Worm (Caenorhabditis elegans) whole organism, young adult: ENCODE results near the gene Y57G11C.33.

Experiments
- B0035.1 ChIP-seq: sonication (generic microtip); optimal IDR thresholded peaks from 2 replicates; lab custom pipeline; 2016; ENCODE audit warnings: missing genetic modification characterization, mild to moderate bottlenecking, missing compliant biosample characterization, missing genotype, missing genetic modification reagents
- B0261.1 ChIP-seq: sonication (generic microtip); optimal IDR thresholded peaks from 2 replicates; lab custom pipeline; 2016; ENCODE audit warnings: mild to moderate bottlenecking, missing genetic modification characterization, moderate library complexity, missing compliant biosample characterization
- B0336.3 ChIP-seq: fragments of 200-800 bp; sonication (Bioruptor generic); IDR thresholded peaks from 2 replicates; pipeline ENCODE4 v1.3.6; 2022; ENCODE audit warnings: missing genetic modification characterization, missing compliant biosample characterization
- D2030.7 ChIP-seq: fragments of 200-800 bp; sonication (Bioruptor generic); IDR thresholded peaks from 2 replicates; pipeline ENCODE4 v1.3.6; 2022; ENCODE audit warnings: missing genetic modification reagents, missing genetic modification characterization, missing compliant biosample characterization
- F10E7.11 ChIP-seq: sonication (generic microtip); optimal IDR thresholded peaks from 2 replicates; lab custom pipeline; 2017; ENCODE audit warnings: mild to moderate bottlenecking, missing genetic modification characterization, moderate library complexity, missing compliant biosample characterization
- F22D6.2 ChIP-seq: sonication (generic microtip); optimal IDR thresholded peaks from 2 replicates; lab custom pipeline; 2016; ENCODE audit warnings: mild to moderate bottlenecking, missing genetic modification characterization, missing compliant biosample characterization
- F49E8.2 ChIP-seq: sonication (generic microtip); optimal IDR thresholded peaks from 3 replicates; lab custom pipeline; 2017; ENCODE audit warnings: missing genetic modification characterization, mild to moderate bottlenecking, missing compliant biosample characterization, antibody characterized with exemption, moderate library complexity; ENCODE audit not compliant: insufficient read depth
- F57C9.4 ChIP-seq: sonication (generic microtip); optimal IDR thresholded peaks from 2 replicates; lab custom pipeline; 2017; ENCODE audit warnings: mild to moderate bottlenecking, missing genetic modification characterization, missing compliant biosample characterization
- Y67H2A.10 ChIP-seq: fragments of 200-800 bp; sonication (Bioruptor generic); conservative IDR thresholded peaks from 2 replicates; pipeline ENCODE4 v1.3.6; 2022; ENCODE audit warnings: missing genetic modification reagents, missing genetic modification characterization, missing compliant biosample characterization
- ama-1 ChIP-seq, 3 experiments: fragments of 150-350 bp in 1 of 3; sonication (generic microtip) in 2 of 3; optimal IDR thresholded peaks; 2 replicates each; lab custom pipeline; 2014 to 2018; ENCODE audit warnings: missing biosample characterization in 2 of 3, missing genetic modification characterization in 2 of 3, missing genetic modification reagents in 2 of 3
- aptf-2 ChIP-seq: fragments of 200-800 bp; sonication (Bioruptor generic); conservative IDR thresholded peaks from 2 replicates; pipeline ENCODE4 v1.3.6; 2022; ENCODE audit warnings: missing genetic modification reagents, missing genetic modification characterization, missing compliant biosample characterization
- attf-5 ChIP-seq: fragments of 200-800 bp; sonication (Bioruptor generic); optimal IDR thresholded peaks from 2 replicates; lab custom pipeline; 2018; ENCODE audit warnings: mild to moderate bottlenecking, missing genetic modification characterization, missing compliant biosample characterization
- attf-6 ChIP-seq: fragments of 200-800 bp; sonication (Bioruptor generic); IDR thresholded peaks from 2 replicates; pipeline ENCODE4 v1.3.6; 2022; ENCODE audit warnings: missing genetic modification reagents, missing genetic modification characterization, missing compliant biosample characterization
- ccch-3 ChIP-seq: fragments of 200-800 bp; sonication (Bioruptor generic); optimal IDR thresholded peaks from 2 replicates; lab custom pipeline; 2018; ENCODE audit warnings: mild to moderate bottlenecking, missing genetic modification characterization, missing compliant biosample characterization
- cebp-1 ChIP-seq, 2 experiments: fragments of 200-800 bp in 1 of 2; sonication (Bioruptor generic) in 1 of 2; sonication (generic microtip) in 1 of 2; IDR thresholded peaks in 1 of 2; optimal IDR thresholded peaks in 1 of 2; 2 replicates each; pipeline versions ENCODE4 v1.3.6 to Lab custom; 2017 to 2022; ENCODE audit warnings: missing compliant biosample characterization in 2 of 2, missing genetic modification characterization in 2 of 2, mild to moderate bottlenecking in 1 of 2, missing genetic modification reagents in 1 of 2, moderate library complexity in 1 of 2
- cebp-2 ChIP-seq: fragments of 200-800 bp; sonication (Bioruptor generic); IDR thresholded peaks from 2 replicates; pipeline ENCODE4 v1.3.6; 2022; ENCODE audit warnings: missing genetic modification characterization, missing compliant biosample characterization
- ceh-100 ChIP-seq: fragments of 200-800 bp; sonication (Bioruptor generic); IDR thresholded peaks from 2 replicates; pipeline ENCODE4 v1.3.6; 2022; ENCODE audit warnings: missing genetic modification reagents, missing genetic modification characterization, missing compliant biosample characterization
- die-1 ChIP-seq: sonication (generic microtip); optimal IDR thresholded peaks from 2 replicates; lab custom pipeline; 2016; ENCODE audit warnings: missing genotype, mild to moderate bottlenecking, missing genetic modification characterization, missing compliant biosample characterization
- dpff-1 ChIP-seq: sonication (generic microtip); optimal IDR thresholded peaks from 2 replicates; lab custom pipeline; 2017; ENCODE audit warnings: mild to moderate bottlenecking, missing genetic modification characterization, missing compliant biosample characterization
- dpl-1 ChIP-seq: fragments of 150-350 bp; optimal IDR thresholded peaks from 2 replicates; lab custom pipeline; 2014; ENCODE audit warnings: missing biosample characterization, missing genetic modification reagents, missing genetic modification characterization
- egl-18 ChIP-seq: fragments of 200-800 bp; sonication (Bioruptor generic); IDR thresholded peaks from 2 replicates; pipeline ENCODE4 v1.3.6; 2022; ENCODE audit warnings: missing genetic modification reagents, missing genetic modification characterization, missing compliant biosample characterization
- egrh-3 ChIP-seq: fragments of 200-800 bp; sonication (Bioruptor generic); IDR thresholded peaks from 2 replicates; pipeline ENCODE4 v1.3.6; 2022; ENCODE audit warnings: missing genetic modification reagents, missing genetic modification characterization, missing compliant biosample characterization
- ets-4 ChIP-seq: fragments of 200-800 bp; sonication (Bioruptor generic); optimal IDR thresholded peaks from 2 replicates; lab custom pipeline; 2018; ENCODE audit warnings: mild to moderate bottlenecking, missing genetic modification characterization, missing compliant biosample characterization
- fkh-3 ChIP-seq: sonication (generic microtip); optimal IDR thresholded peaks from 2 replicates; lab custom pipeline; 2016; ENCODE audit warnings: mild to moderate bottlenecking, missing genetic modification characterization, missing compliant biosample characterization
- him-1 ChIP-seq: sonication (generic microtip); optimal IDR thresholded peaks from 2 replicates; lab custom pipeline; 2016; ENCODE audit warnings: missing genotype, missing genetic modification reagents, missing genetic modification characterization, missing compliant biosample characterization
- hlh-12 ChIP-seq: sonication (generic microtip); optimal IDR thresholded peaks from 2 replicates; lab custom pipeline; 2016; ENCODE audit warnings: missing genetic modification characterization, missing compliant biosample characterization
- hlh-26 ChIP-seq: fragments of 200-800 bp; sonication (Bioruptor generic); conservative IDR thresholded peaks from 2 replicates; pipeline ENCODE4 v1.3.6; 2022; ENCODE audit warnings: missing genetic modification reagents, missing genetic modification characterization, missing compliant biosample characterization
- lin-26 ChIP-seq: fragments of 200-800 bp; sonication (Bioruptor generic); IDR thresholded peaks from 2 replicates; pipeline ENCODE4 v1.3.6; 2022; ENCODE audit warnings: missing genetic modification reagents, missing genetic modification characterization, missing compliant biosample characterization
- lsl-1 ChIP-seq: fragments of 200-800 bp; sonication (Bioruptor generic); optimal IDR thresholded peaks from 2 replicates; lab custom pipeline; 2018; ENCODE audit warnings: mild to moderate bottlenecking, missing genetic modification characterization, moderate library complexity, missing compliant biosample characterization
- lsy-27 ChIP-seq: sonication (generic microtip); optimal IDR thresholded peaks from 2 replicates; lab custom pipeline; 2017; ENCODE audit warnings: missing genetic modification characterization, mild to moderate bottlenecking, missing compliant biosample characterization, antibody characterized with exemption, missing genotype, borderline replicate concordance; ENCODE audit not compliant: insufficient read depth
- madf-6 ChIP-seq: fragments of 200-800 bp; sonication (Bioruptor generic); IDR thresholded peaks from 2 replicates; pipeline ENCODE4 v1.3.6; 2022; ENCODE audit warnings: missing genetic modification reagents, missing genetic modification characterization, missing compliant biosample characterization
- madf-8 ChIP-seq: fragments of 200-800 bp; sonication (Bioruptor generic); conservative IDR thresholded peaks from 2 replicates; pipeline ENCODE4 v1.3.6; 2022; ENCODE audit warnings: missing genetic modification reagents, missing genetic modification characterization, missing compliant biosample characterization
- mcd-1 ChIP-seq: fragments of 200-800 bp; sonication (Bioruptor generic); IDR thresholded peaks from 2 replicates; pipeline ENCODE4 v1.3.6; 2022; ENCODE audit warnings: missing genetic modification reagents, missing genetic modification characterization, missing compliant biosample characterization
- mel-28 ChIP-seq: sonication (generic microtip); optimal IDR thresholded peaks from 2 replicates; lab custom pipeline; 2016; ENCODE audit warnings: borderline replicate concordance, mild to moderate bottlenecking, missing genetic modification characterization, missing compliant biosample characterization
- mes-4 ChIP-seq: sonication (generic microtip); optimal IDR thresholded peaks from 2 replicates; lab custom pipeline; 2016; ENCODE audit warnings: missing genotype, missing genetic modification characterization, missing compliant biosample characterization
- mxl-1 ChIP-seq: sonication (generic microtip); optimal IDR thresholded peaks from 2 replicates; lab custom pipeline; 2016; ENCODE audit warnings: missing genetic modification characterization, missing compliant biosample characterization
- nhr-27 ChIP-seq: fragments of 200-800 bp; sonication (Bioruptor generic); optimal IDR thresholded peaks from 2 replicates; lab custom pipeline; 2018; ENCODE audit warnings: mild to moderate bottlenecking, missing genetic modification characterization, moderate library complexity, missing compliant biosample characterization
- nhr-80 ChIP-seq: sonication (generic microtip); optimal IDR thresholded peaks from 2 replicates; lab custom pipeline; 2016; ENCODE audit warnings: missing genetic modification characterization, missing compliant biosample characterization
- pha-4 ChIP-seq: fragments of 150-350 bp; sonication (generic microtip); optimal IDR thresholded peaks from 2 replicates; lab custom pipeline; 2014; ENCODE audit warnings: missing biosample characterization, missing genetic modification reagents, missing genetic modification characterization
- rcor-1 ChIP-seq: fragments of 200-800 bp; sonication (Bioruptor generic); IDR thresholded peaks from 2 replicates; pipeline ENCODE4 v1.3.6; 2022; ENCODE audit warnings: missing genetic modification reagents, missing genetic modification characterization, missing compliant biosample characterization
- snpc-1.3 ChIP-seq: sonication (generic microtip); optimal IDR thresholded peaks from 2 replicates; lab custom pipeline; 2017; ENCODE audit warnings: missing genetic modification characterization, mild to moderate bottlenecking, missing compliant biosample characterization, antibody characterized with exemption, moderate library complexity, missing genotype, missing genetic modification reagents; ENCODE audit not compliant: insufficient read depth
- snpc-4 ChIP-seq, 5 experiments: fragments of 150-350 bp in 1 of 5; sonication (generic microtip) in 4 of 5; optimal IDR thresholded peaks; 2 replicates each; lab custom pipeline; 2014 to 2018; ENCODE audit warnings: missing genetic modification characterization in 5 of 5, missing biosample characterization in 3 of 5, antibody characterized with exemption in 2 of 5, mild to moderate bottlenecking in 2 of 5, missing compliant biosample characterization in 2 of 5, missing genotype in 2 of 5, moderate library complexity in 2 of 5, missing genetic modification reagents in 1 of 5
- somi-1 ChIP-seq: fragments of 200-800 bp; sonication (Bioruptor generic); optimal IDR thresholded peaks from 2 replicates; lab custom pipeline; 2018; ENCODE audit warnings: mild to moderate bottlenecking, missing genetic modification characterization, missing compliant biosample characterization
- tlf-1 ChIP-seq: fragments of 200-800 bp; sonication (Bioruptor generic); optimal IDR thresholded peaks from 2 replicates; lab custom pipeline; 2018; ENCODE audit warnings: mild to moderate bottlenecking, missing genetic modification characterization, missing compliant biosample characterization
- ztf-26 ChIP-seq: sonication (generic microtip); optimal IDR thresholded peaks from 2 replicates; lab custom pipeline; 2017; ENCODE audit warnings: missing genetic modification characterization, missing compliant biosample characterization

Gene Y57G11C.33

DNA sequence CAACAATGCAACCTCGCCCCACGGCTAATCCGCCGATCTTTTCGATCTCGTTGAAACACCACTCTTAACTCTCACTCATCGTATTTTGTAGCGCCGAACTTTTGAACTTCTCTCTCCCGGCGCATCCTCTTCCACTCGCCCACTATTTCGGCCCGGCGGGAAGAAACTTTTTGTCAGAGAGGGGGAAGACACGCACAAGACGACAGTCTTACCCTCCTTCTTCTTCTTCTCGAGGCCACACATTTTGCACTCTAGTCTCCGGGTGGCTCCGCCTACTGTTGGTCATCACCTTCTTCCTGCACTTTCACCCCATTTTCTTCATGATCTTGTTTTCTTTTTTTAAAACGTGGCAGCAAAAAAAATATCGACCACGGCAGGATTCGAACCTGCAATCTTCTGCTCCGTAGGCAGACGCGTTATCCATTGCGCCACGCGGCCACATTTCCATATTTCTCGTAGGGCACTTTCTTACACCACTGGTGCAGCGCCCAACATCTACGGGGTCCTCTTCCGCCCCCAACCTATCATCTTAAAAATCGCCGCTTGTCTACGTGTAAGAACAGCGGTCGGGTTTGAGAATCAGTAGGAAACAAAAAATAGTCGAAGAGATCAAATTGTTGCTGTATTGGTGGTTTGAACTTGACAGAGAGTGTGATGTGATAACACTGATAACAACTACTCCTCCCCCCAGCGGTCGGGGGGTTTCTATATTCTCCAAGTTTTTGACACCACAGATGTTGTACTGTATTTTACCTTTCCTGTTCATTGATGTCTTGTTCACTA lies 45.7 kb upstream of the Y57G11C.33 start (continued):
- TF ChIP-seq cebp-1 (GFP tag; IDR thresholded peaks at IDR 0.05; lab: Robert Waterston, UW) (no peak), cebp-1 (tag; optimal IDR thresholded peaks at IDR 0.05; lab: Kevin White, UChicago) (peak; percentile 54), hlh-26 (no peak), dpff-1 (no peak), egrh-3 (peak; percentile 26; the same call in 1 of the 2 replicates), ztf-26 (tag; lab: Kevin White, UChicago) (peak; percentile 50), hlh-12 (tag; lab: Kevin White, UChicago) (no peak), lsl-1 (GFP tag; lab: Kevin White, UChicago) (peak; percentile 24), D2030.7 (GFP tag; lab: Robert Waterston, UW) (peak; percentile 80), him-1 (tag; lab: Kevin White, UChicago) (peak; percentile 43), madf-8 (GFP tag; lab: Robert Waterston, UW) (peak; percentile 26), Y67H2A.10 (GFP tag; lab: Robert Waterston, UW) (peak; percentile 14; the same call in 1 of the 2 replicates), nhr-27 (tag; lab: Kevin White, UChicago) (no peak), lin-26 (GFP tag; lab: Robert Waterston, UW) (peak; percentile 74), mcd-1 (GFP tag; lab: Robert Waterston, UW) (peak; percentile 39; the same call in 1 of the 2 replicates), F57C9.4 (tag; lab: Kevin White, UChicago) (no peak), snpc-4 (GFP tag; optimal IDR thresholded peaks at IDR 0.05; lab: Kevin White, UChicago) (peak; percentile 88), snpc-4 (tag; optimal IDR thresholded peaks at IDR 0.05; lab: Kevin White, UChicago) (peak; percentile 23 to 98 (median 94)), ets-4 (no peak), ama-1 (optimal IDR thresholded peaks at IDR 0.05; lab: Kevin White, UChicago) (no peak), ama-1 (GFP tag; optimal IDR thresholded peaks at IDR 0.05; lab: Kevin White, UChicago) (no peak), snpc-1.3 (tag; lab: Kevin White, UChicago) (peak; percentile 52), fkh-3 (tag; lab: Kevin White, UChicago) (peak; percentile 30), mes-4 (tag; lab: Kevin White, UChicago) (no peak), madf-6 (GFP tag; lab: Robert Waterston, UW) (0 out of 2 replicates have a peak, but pooled peaks have one; percentile 46), attf-5 (GFP tag; lab: Kevin White, UChicago) (peak; percentile 53), rcor-1 (0 out of 2 replicates have a peak, but pooled peaks have one; percentile 8), mxl-1 (no peak), lsy-27 (no peak), B0035.1 (tag; lab: Kevin White, UChicago) (peak; percentile 49), ccch-3 (GFP tag; lab: Kevin White, UChicago) (peak; percentile 17), attf-6 (GFP tag; lab: Robert Waterston, UW) (peak; percentile 99), mel-28 (tag; lab: Kevin White, UChicago) (no peak), F10E7.11 (tag; lab: Kevin White, UChicago) (no peak), cebp-2 (0 out of 2 replicates have a peak, but pooled peaks have one; percentile 19), ceh-100 (GFP tag; lab: Robert Waterston, UW) (no peak), dpl-1 (no peak), B0336.3 (GFP tag; lab: Robert Waterston, UW) (peak; percentile 67; the same call in 1 of the 2 replicates), tlf-1 (GFP tag; lab: Kevin White, UChicago) (peak; percentile 38), egl-18 (GFP tag; lab: Robert Waterston, UW) (no peak), aptf-2 (no peak), B0261.1 (tag; lab: Kevin White, UChicago) (peak; percentile 71), somi-1 (GFP tag; lab: Kevin White, UChicago) (peak; percentile 13), pha-4 (no peak), die-1 (tag; lab: Kevin White, UChicago) (peak; percentile 49), F22D6.2 (tag; lab: Kevin White, UChicago) (peak; percentile 22), nhr-80 (tag; lab: Kevin White, UChicago) (peak; percentile 54), F49E8.2 (tag; lab: Kevin White, UChicago) (peak; percentile 22)
